Worm (Caenorhabditis elegans): ENCODE data around the gene mdt-4.

Gene mdt-4

DNA sequence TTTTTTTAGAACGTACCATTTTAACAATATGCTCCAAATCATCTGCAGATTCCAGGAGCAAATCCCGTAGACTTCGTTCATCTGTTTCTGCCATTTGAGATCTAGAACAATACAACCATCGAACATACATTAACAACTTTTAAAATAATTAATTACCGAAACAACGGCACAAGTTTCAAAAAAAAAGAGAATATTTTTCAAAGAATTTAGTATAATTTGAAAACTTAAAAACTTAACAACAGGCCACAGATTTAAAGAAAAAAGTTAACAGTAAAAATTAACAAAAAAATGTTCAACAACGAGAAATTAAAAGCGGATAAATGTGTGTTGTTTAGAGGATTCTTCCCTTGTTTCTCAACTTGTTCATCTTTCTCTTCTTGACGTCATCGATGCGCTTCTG is at the start of gene mdt-4:
Gene mdt-4, minus strand, starts transcription at position 101 of the 400 bp plus-strand sequence.
- TF ChIP-seq ztf-29 (GFP tag; IDR thresholded peaks at IDR 0.05) (no peak), med-1 (GFP tag; optimal IDR thresholded peaks at IDR 0.05; ENCODE audit: insufficient read depth) (no peak), T22C8.4 (GFP tag; IDR thresholded peaks at IDR 0.05) (no peak), flt-1 (GFP tag; IDR thresholded peaks at IDR 0.05) (no peak), tab-1 (GFP tag; IDR thresholded peaks at IDR 0.05) (no peak), ztf-23 (GFP tag; IDR thresholded peaks at IDR 0.05) (no peak), cog-1 (tag; optimal IDR thresholded peaks at IDR 0.05) (no peak), klf-2 (GFP tag; conservative IDR thresholded peaks at IDR 0.05) (no peak), ref-1 (GFP tag; conservative IDR thresholded peaks at IDR 0.05) (no peak)

DNA sequence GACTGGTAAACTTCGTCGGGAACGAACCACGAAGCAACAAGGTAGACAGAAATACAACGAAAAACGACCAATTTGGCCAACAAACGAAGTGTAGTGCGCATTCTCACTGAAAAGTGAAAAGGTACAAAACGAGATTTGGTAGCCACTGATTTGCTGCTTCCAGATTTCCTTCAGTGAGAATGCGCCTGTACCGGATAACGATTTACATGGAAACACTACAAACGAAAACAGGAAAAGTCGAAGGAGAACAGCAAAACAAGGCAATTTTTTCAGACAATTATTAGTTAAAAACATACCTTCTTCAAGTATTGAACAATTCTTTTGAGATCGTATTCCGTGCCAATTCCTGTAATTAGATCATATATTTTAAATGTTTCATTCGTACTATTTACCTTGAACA is 49.2 kb upstream of the mdt-4 start, which contains the start of gene pigb-1:
Gene pigb-1, minus strand, starts transcription at position 101 of the 400 bp plus-strand sequence.
- TF ChIP-seq klf-2 (GFP tag; conservative IDR thresholded peaks at IDR 0.05) = no peak
- no peak for TF ChIP-seq ztf-29 (GFP tag; IDR thresholded peaks at IDR 0.05)
- TF ChIP-seq flt-1 (GFP tag; IDR thresholded peaks at IDR 0.05) = no peak
- no peak for TF ChIP-seq tab-1 (GFP tag; IDR thresholded peaks at IDR 0.05)
- TF ChIP-seq ztf-23 (GFP tag; IDR thresholded peaks at IDR 0.05) = no peak

DNA sequence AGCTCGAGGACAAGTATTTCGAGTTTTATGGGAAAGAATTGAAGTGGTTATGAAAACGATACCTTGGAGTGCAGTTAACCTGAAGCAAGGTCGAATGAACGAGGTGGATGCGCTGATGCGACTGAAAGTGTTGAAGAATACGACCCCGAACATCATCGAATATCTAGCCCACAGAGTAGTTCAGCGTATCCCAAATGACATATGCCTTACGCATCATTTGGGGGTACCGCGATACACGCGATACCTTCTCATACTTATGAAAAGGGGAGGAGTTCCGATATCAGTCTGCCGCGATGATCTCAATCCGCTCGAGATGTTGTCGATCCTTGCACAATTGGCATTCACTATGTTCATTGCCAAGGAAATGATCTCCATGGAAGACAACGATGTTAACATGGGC is 46.1 kb upstream of the mdt-4 start, which contains the start of gene T27F7.12:
Gene T27F7.12, plus strand, starts transcription at position 301 of the 400 bp plus-strand sequence.
- TF ChIP-seq ztf-29 (GFP tag; IDR thresholded peaks at IDR 0.05) (no peak), med-1 (GFP tag; optimal IDR thresholded peaks at IDR 0.05; ENCODE audit: insufficient read depth) (no peak), klf-2 (GFP tag; conservative IDR thresholded peaks at IDR 0.05) (no peak), cog-1 (tag; optimal IDR thresholded peaks at IDR 0.05) (no peak), ztf-23 (GFP tag; IDR thresholded peaks at IDR 0.05) (no peak), tab-1 (GFP tag; IDR thresholded peaks at IDR 0.05) (no peak), T22C8.4 (GFP tag; IDR thresholded peaks at IDR 0.05) (no peak), ref-1 (GFP tag; conservative IDR thresholded peaks at IDR 0.05) (no peak), flt-1 (GFP tag; IDR thresholded peaks at IDR 0.05) (no peak)

DNA sequence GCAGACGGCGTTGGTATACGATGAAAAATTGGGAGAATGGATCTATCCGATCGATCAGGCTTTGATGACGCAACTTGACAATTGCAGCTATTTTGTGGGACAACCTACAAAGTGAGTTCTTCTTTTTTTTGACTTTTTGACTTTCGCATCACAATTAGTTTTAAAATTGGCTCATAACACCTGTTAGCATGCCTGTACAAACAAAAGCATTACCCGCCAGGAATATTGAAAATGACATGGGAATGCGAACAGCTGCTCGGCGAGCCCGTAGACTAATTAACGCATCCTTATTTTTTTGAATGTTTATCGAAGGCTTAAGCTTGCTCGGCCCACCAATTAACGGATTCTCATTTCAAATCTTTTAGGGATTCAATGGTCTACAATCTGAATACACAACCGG is 43.5 kb upstream of the mdt-4 start:
- no peak for TF ChIP-seq ztf-23 (GFP tag; IDR thresholded peaks at IDR 0.05)
- no peak for TF ChIP-seq cog-1 (tag; optimal IDR thresholded peaks at IDR 0.05)
- TF ChIP-seq med-1 (GFP tag; optimal IDR thresholded peaks at IDR 0.05; ENCODE audit: insufficient read depth) = no peak
- TF ChIP-seq tab-1 (GFP tag; IDR thresholded peaks at IDR 0.05) = no peak
- no peak for TF ChIP-seq ref-1 (GFP tag; conservative IDR thresholded peaks at IDR 0.05)
- TF ChIP-seq flt-1 (GFP tag; IDR thresholded peaks at IDR 0.05) = no peak
- TF ChIP-seq klf-2 (GFP tag; conservative IDR thresholded peaks at IDR 0.05) = no peak
- no peak for TF ChIP-seq ztf-29 (GFP tag; IDR thresholded peaks at IDR 0.05)
- no peak for TF ChIP-seq T22C8.4 (GFP tag; IDR thresholded peaks at IDR 0.05)

DNA sequence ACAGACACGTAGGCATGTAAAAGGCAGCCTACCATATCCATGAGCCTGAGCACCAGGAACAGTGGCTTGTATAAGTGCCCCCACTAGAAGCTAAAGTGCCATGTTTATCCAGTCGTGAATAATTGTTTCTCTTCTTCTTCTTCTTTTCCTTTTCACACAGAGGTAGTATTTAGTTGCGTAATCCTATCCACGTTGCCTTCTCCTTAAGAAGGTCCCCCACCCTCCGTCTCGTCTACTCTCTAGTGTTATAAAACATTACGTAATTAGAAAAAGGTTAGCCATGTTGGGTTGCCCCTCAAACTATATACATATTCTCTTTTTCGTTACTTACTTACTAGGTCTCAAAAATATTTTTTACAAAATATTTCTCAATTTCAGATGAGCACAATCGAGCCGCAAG is 42.9 kb upstream of the mdt-4 start:
- TF ChIP-seq med-1 (GFP tag; optimal IDR thresholded peaks at IDR 0.05; ENCODE audit: insufficient read depth) (no peak), cog-1 (tag; optimal IDR thresholded peaks at IDR 0.05) (no peak), tab-1 (GFP tag; IDR thresholded peaks at IDR 0.05) (no peak), klf-2 (GFP tag; conservative IDR thresholded peaks at IDR 0.05) (no peak), ztf-23 (GFP tag; IDR thresholded peaks at IDR 0.05) (no peak), T22C8.4 (GFP tag; IDR thresholded peaks at IDR 0.05) (no peak), flt-1 (GFP tag; IDR thresholded peaks at IDR 0.05) (no peak), ref-1 (GFP tag; conservative IDR thresholded peaks at IDR 0.05) (no peak), ztf-29 (GFP tag; IDR thresholded peaks at IDR 0.05) (no peak)

DNA sequence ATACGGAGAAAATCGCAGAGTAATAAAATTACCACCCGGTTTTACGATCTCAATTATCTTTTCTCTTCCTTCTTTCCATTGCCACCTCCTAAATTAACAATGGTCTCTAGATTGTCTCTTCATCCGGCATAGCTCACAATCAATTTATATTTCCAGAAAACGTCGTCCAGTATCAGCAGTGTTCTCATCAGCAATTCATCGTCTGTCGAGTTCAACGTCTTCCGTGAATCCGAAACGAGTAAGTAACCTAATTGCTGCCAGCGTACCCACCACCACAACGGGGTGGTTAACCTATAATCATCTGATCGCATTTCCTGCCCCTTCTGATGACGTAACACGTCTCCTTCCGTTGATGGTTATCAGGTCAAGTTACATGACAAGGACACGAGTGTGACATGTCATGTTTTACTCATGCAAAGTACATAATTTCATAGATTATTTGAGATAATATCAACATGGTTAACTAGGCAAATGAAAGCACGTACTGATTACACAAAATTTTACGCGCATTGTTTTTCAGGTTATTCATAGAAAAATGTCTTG is 42.3 kb upstream of the mdt-4 start:
- TF ChIP-seq tab-1 (GFP tag; IDR thresholded peaks at IDR 0.05) (no peak), flt-1 (GFP tag; IDR thresholded peaks at IDR 0.05) (no peak), T22C8.4 (GFP tag; IDR thresholded peaks at IDR 0.05) (no peak), ztf-29 (GFP tag; IDR thresholded peaks at IDR 0.05) (no peak), cog-1 (tag; optimal IDR thresholded peaks at IDR 0.05) (no peak), ref-1 (GFP tag; conservative IDR thresholded peaks at IDR 0.05) (no peak)

DNA sequence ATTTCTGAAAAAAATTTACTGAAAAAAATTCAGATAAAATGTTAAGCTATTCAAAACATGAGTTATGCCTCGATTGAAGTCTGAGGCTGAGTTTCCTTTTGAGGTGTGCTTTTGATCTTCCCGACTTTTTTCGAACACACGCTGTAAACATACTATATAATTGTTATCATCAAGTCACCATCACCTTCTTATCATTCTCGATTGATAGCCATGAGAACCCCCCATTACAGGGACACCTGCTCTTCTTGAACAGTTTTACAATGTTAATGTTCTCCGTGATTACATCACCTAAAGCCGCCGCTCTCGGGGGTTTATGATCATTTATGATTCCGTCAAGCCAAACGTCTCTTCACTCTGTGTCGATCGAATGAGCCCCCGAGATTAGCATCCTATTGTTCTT is 40.4 kb upstream of the mdt-4 start:
- TF ChIP-seq klf-2 (GFP tag; conservative IDR thresholded peaks at IDR 0.05) = no peak
- no peak for TF ChIP-seq ref-1 (GFP tag; conservative IDR thresholded peaks at IDR 0.05)
- TF ChIP-seq ztf-29 (GFP tag; IDR thresholded peaks at IDR 0.05) = no peak
- no peak for TF ChIP-seq flt-1 (GFP tag; IDR thresholded peaks at IDR 0.05)
- TF ChIP-seq ztf-23 (GFP tag; IDR thresholded peaks at IDR 0.05) = no peak
- no peak for TF ChIP-seq cog-1 (tag; optimal IDR thresholded peaks at IDR 0.05)
- no peak for TF ChIP-seq med-1 (GFP tag; optimal IDR thresholded peaks at IDR 0.05; ENCODE audit: insufficient read depth)
- TF ChIP-seq T22C8.4 (GFP tag; IDR thresholded peaks at IDR 0.05) = no peak
- TF ChIP-seq tab-1 (GFP tag; IDR thresholded peaks at IDR 0.05) = no peak

DNA sequence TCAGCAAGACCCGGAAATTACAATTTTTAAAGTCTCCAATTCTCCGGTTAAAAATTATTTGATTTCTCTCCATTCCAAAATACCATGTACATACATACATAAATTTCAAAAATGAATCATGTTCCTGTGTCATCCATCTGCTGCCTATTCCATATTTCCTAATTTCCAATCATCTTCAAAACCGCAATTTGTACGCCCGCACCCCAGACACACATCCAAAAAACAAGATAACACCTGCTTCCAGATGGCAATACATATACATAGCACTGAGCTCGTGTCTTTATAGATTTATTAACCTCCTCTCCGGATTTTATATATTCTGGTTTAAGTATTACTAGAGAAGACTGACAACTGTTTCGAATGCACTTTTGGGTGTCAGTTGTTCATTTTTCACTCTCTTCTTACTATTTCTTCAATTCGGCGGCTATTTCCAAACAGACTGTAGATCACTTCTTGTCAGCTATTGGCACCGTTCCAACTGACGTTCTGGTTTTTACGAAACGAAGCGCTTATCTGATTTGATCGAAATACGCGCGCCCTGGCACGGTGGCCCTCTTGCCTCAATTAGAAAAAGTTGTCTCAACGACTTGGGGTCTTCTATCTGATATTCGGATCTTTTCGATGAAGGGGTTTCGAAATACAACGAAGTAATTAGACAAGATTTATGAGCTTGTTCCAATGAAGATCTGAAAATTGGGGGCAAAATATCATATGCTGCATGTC is 38.1 kb upstream of the mdt-4 start:
- no peak for TF ChIP-seq klf-2 (GFP tag; conservative IDR thresholded peaks at IDR 0.05)
- TF ChIP-seq tab-1 (GFP tag; IDR thresholded peaks at IDR 0.05) = no peak
- TF ChIP-seq cog-1 (tag; optimal IDR thresholded peaks at IDR 0.05) = no peak

DNA sequence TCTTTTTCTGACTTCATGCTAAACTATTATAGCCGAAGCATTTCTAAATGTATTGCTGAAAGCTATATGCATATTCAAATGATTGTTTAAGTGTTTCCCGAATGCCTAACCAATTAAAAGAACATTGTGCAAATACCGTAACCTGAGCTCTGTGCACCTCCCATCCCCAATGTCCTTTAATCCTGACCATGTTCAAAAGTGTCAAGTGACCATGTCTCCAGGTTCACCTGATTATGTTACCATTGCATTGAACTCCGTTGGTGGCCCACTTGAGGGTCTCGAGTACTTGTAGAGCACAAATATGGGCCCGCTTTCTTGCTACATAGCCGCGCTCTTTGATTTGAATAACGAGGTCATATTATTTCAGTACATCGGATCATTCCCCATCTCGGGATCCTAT is 31.6 kb upstream of the mdt-4 start:
- TF ChIP-seq klf-2 (GFP tag; conservative IDR thresholded peaks at IDR 0.05) = no peak
- no peak for TF ChIP-seq ztf-29 (GFP tag; IDR thresholded peaks at IDR 0.05)
- TF ChIP-seq cog-1 (tag; optimal IDR thresholded peaks at IDR 0.05) = no peak
- no peak for TF ChIP-seq ztf-23 (GFP tag; IDR thresholded peaks at IDR 0.05)
- TF ChIP-seq T22C8.4 (GFP tag; IDR thresholded peaks at IDR 0.05) = no peak
- no peak for TF ChIP-seq flt-1 (GFP tag; IDR thresholded peaks at IDR 0.05)

DNA sequence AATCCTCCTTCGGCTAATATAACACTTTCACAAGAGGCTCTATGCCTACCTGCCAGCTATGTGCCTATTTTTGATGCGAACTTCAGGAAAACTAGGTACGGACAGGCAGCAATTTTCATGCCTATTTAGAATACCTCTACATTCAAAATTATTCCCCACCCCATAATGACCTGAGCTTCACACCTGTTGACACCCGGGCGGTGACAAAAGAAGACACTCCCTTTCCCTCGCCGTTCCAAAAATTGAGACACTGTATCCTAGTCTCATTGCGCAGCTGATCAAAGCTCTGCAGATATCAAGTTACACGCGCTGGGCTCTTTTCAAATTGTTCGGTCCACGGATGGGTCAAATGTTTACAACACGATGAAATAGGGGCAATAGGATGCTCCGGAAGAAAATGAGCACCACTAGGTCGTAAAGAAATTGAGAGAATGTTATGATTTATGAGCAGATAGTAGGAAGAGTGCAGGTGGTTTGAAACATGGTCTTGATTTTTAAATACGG is 30.8 kb upstream of the mdt-4 start:
- TF ChIP-seq cog-1 (tag; optimal IDR thresholded peaks at IDR 0.05) (no peak), ztf-23 (GFP tag; IDR thresholded peaks at IDR 0.05) (no peak), ref-1 (GFP tag; conservative IDR thresholded peaks at IDR 0.05) (no peak), med-1 (GFP tag; optimal IDR thresholded peaks at IDR 0.05; ENCODE audit: insufficient read depth) (no peak), ztf-29 (GFP tag; IDR thresholded peaks at IDR 0.05) (no peak), tab-1 (GFP tag; IDR thresholded peaks at IDR 0.05) (no peak), flt-1 (GFP tag; IDR thresholded peaks at IDR 0.05) (no peak), klf-2 (GFP tag; conservative IDR thresholded peaks at IDR 0.05) (no peak), T22C8.4 (GFP tag; IDR thresholded peaks at IDR 0.05) (no peak)

Measured in whole organism, midembryonic.